Worm (Caenorhabditis elegans): ENCODE measurements around the gene nlp-33.

nlp-33 gene

DNA sequence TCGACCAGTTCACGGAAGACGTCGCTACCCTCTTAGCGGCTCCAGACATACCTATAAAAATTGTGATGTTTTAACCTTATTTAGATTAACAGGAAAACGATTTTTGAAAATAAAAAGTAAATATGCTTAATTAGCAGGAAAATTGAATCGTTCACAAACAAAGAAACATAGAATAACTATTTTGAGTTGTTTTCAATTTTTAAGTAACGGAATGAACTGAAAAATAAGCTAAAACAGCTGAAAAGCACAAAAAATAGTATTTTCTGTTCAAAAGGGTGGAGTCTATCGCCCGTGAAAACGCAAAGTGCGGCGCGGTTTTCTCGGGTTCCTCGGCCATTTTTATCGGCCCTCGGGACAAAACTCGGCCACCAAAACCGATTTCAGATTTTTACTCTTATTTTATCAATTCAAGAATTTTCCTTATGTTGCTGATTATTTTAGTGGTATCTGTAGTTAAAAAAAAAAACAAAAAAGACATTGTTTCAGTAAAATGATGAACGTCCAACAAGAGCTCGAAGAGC lies 23.3 kb upstream of the nlp-33 start, which contains the start of the genes atp-5 and lmtr-3 (continued):
- TF ChIP-seq lag-1 (GFP tag; IDR thresholded peaks at IDR 0.05) (no peak), ama-1 (optimal IDR thresholded peaks at IDR 0.05) (no peak), ama-1 (GFP tag; optimal IDR thresholded peaks at IDR 0.05) (no peak), ztf-6 (GFP tag; IDR thresholded peaks at IDR 0.05) (no peak; the same call in 1 of the 2 replicates), K12H6.12 (tag; optimal IDR thresholded peaks at IDR 0.05) (no peak), T26A5.8 (tag; optimal IDR thresholded peaks at IDR 0.05) (no peak), cebp-2 (GFP tag; IDR thresholded peaks at IDR 0.05) (no peak), ceh-100 (GFP tag; IDR thresholded peaks at IDR 0.05) (peak; percentile 75), ztf-22 (GFP tag; optimal IDR thresholded peaks at IDR 0.05) (no peak), nhr-27 (tag; optimal IDR thresholded peaks at IDR 0.05) (no peak), B0336.3 (GFP tag; IDR thresholded peaks at IDR 0.05) (no peak), nfya-1 (tag; optimal IDR thresholded peaks at IDR 0.05; ENCODE audit: borderline replicate concordance, insufficient read depth) (no peak), nfya-2 (GFP tag; IDR thresholded peaks at IDR 0.05) (no peak), akir-1 (GFP tag; optimal IDR thresholded peaks at IDR 0.05) (no peak), ccch-3 (GFP tag; optimal IDR thresholded peaks at IDR 0.05) (peak; percentile 23), Y67H2A.10 (GFP tag; conservative IDR thresholded peaks at IDR 0.05) (peak; percentile 76), hlh-12 (tag; optimal IDR thresholded peaks at IDR 0.05) (no peak), tbp1 (GFP tag; optimal IDR thresholded peaks at IDR 0.05) (peak; percentile 47), ztf-25 (GFP tag; IDR thresholded peaks at IDR 0.05) (peak; percentile 90), tlf-1 (GFP tag; optimal IDR thresholded peaks at IDR 0.05) (peak; percentile 30), mes-4 (tag; optimal IDR thresholded peaks at IDR 0.05) (no peak), ceh-79 (tag; optimal IDR thresholded peaks at IDR 0.05) (no peak), die-1 (tag; optimal IDR thresholded peaks at IDR 0.05) (no peak), rpc-1 (optimal IDR thresholded peaks at IDR 0.05) (peak; percentile 16), rpc-1 (tag; optimal IDR thresholded peaks at IDR 0.05) (no peak), K11D2.4 (GFP tag; IDR thresholded peaks at IDR 0.05) (peak; percentile 63; the same call in 1 of the 2 replicates), lin-40 (tag; optimal IDR thresholded peaks at IDR 0.05) (peak; percentile 28), F57A8.1 (GFP tag; optimal IDR thresholded peaks at IDR 0.05) (no peak), bed-1 (GFP tag; IDR thresholded peaks at IDR 0.05) (no peak), ztf-18 (tag; optimal IDR thresholded peaks at IDR 0.05) (peak; percentile 48), hmg-1.2 (GFP tag; IDR thresholded peaks at IDR 0.05) (no peak; the same call in 1 of the 2 replicates), pbrm-1 (GFP tag; IDR thresholded peaks at IDR 0.05) (peak; percentile 65; the same call in 1 of the 2 replicates), F52B5.7 (tag; optimal IDR thresholded peaks at IDR 0.05) (no peak), somi-1 (GFP tag; optimal IDR thresholded peaks at IDR 0.05) (peak; percentile 4), tbx-9 (tag; optimal IDR thresholded peaks at IDR 0.05; ENCODE audit: borderline replicate concordance) (no peak), nfyb-1 (GFP tag; IDR thresholded peaks at IDR 0.05) (no peak), dpl-1 (GFP tag; optimal IDR thresholded peaks at IDR 0.05) (no peak), lsl-1 (GFP tag; optimal IDR thresholded peaks at IDR 0.05) (peak; percentile 51), madf-8 (GFP tag; conservative IDR thresholded peaks at IDR 0.05) (peak; percentile 20; the same call in 1 of the 2 replicates), F22D6.2 (tag; optimal IDR thresholded peaks at IDR 0.05) (no peak), dpff-1 (tag; optimal IDR thresholded peaks at IDR 0.05) (no peak), lsy-27 (tag; optimal IDR thresholded peaks at IDR 0.05; ENCODE audit: borderline replicate concordance, insufficient read depth) (no peak), ztf-28 (GFP tag; IDR thresholded peaks at IDR 0.05) (peak; percentile 88), unc-130 (GFP tag; optimal IDR thresholded peaks at IDR 0.05) (peak; percentile 92), sdz-38 (tag; optimal IDR thresholded peaks at IDR 0.05) (no peak), hsf-1 (GFP tag; IDR thresholded peaks at IDR 0.05) (no peak), attf-6 (GFP tag; IDR thresholded peaks at IDR 0.05) (no peak), ztf-26 (tag; optimal IDR thresholded peaks at IDR 0.05) (no peak), F23B12.7 (tag; optimal IDR thresholded peaks at IDR 0.05; ENCODE audit: insufficient read depth) (peak; percentile 34), Y56A3A.18 (GFP tag; IDR thresholded peaks at IDR 0.05) (no peak)

Data from whole organism, young adult.